Worm (Caenorhabditis elegans) whole organism, mixed stage, embryonic: ENCODE results near the gene F20D6.10.

Experiments used
- ceh-43 ChIP-seq: fragments of 200-800 bp; sonication (Bioruptor generic); optimal IDR thresholded peaks from 2 replicates; lab custom pipeline; 2018; ENCODE audit warnings: mild to moderate bottlenecking, missing genetic modification characterization, moderate library complexity, missing compliant biosample characterization
- elt-1 ChIP-seq: sonication (generic microtip); optimal IDR thresholded peaks from 2 replicates; lab custom pipeline; 2017; ENCODE audit warnings: missing genetic modification characterization, mild to moderate bottlenecking, missing compliant biosample characterization, antibody characterized with exemption, moderate library complexity, borderline replicate concordance; ENCODE audit not compliant: insufficient read depth
- elt-3 ChIP-seq: fragments of 150-350 bp; optimal IDR thresholded peaks from 2 replicates; lab custom pipeline; 2014; ENCODE audit warnings: missing biosample characterization, missing genetic modification characterization
- flh-1 ChIP-seq: fragments of 200-800 bp; sonication (Bioruptor generic); optimal IDR thresholded peaks from 2 replicates; lab custom pipeline; 2018; ENCODE audit warnings: mild to moderate bottlenecking, missing genetic modification characterization, moderate library complexity, missing compliant biosample characterization
- lin-13 ChIP-seq: fragments of 150-350 bp; optimal IDR thresholded peaks from 2 replicates; lab custom pipeline; 2014; ENCODE audit warnings: missing biosample characterization, missing genetic modification characterization
- lsy-2 ChIP-seq: fragments of 150-350 bp; optimal IDR thresholded peaks from 2 replicates; lab custom pipeline; 2014; ENCODE audit warnings: missing biosample characterization, missing genetic modification characterization
- nhr-12 ChIP-seq: fragments of 150-350 bp; optimal IDR thresholded peaks from 2 replicates; lab custom pipeline; 2014; ENCODE audit warnings: missing biosample characterization, missing genetic modification characterization
- nhr-237 ChIP-seq: fragments of 150-350 bp; optimal IDR thresholded peaks from 2 replicates; lab custom pipeline; 2014; ENCODE audit warnings: missing biosample characterization, missing genetic modification characterization
- nhr-28 ChIP-seq: fragments of 150-350 bp; optimal IDR thresholded peaks from 2 replicates; lab custom pipeline; 2014; ENCODE audit warnings: missing biosample characterization, missing genetic modification characterization
- pha-4 ChIP-seq: fragments of 150-350 bp; optimal IDR thresholded peaks from 2 replicates; lab custom pipeline; 2018; ENCODE audit warnings: missing biosample characterization, missing genetic modification reagents, missing genetic modification characterization
- sem-2 ChIP-seq: fragments of 200-800 bp; sonication (Bioruptor generic); optimal IDR thresholded peaks from 2 replicates; lab custom pipeline; 2018; ENCODE audit warnings: mild to moderate bottlenecking, missing genetic modification characterization, missing compliant biosample characterization
- snpc-4 ChIP-seq: fragments of 150-350 bp; optimal IDR thresholded peaks from 2 replicates; lab custom pipeline; 2014; ENCODE audit warnings: missing biosample characterization, missing genetic modification characterization
- unc-62 ChIP-seq: fragments of 150-350 bp; optimal IDR thresholded peaks from 2 replicates; lab custom pipeline; 2014; ENCODE audit warnings: missing biosample characterization, missing genetic modification reagents, missing genetic modification characterization

DNA sequence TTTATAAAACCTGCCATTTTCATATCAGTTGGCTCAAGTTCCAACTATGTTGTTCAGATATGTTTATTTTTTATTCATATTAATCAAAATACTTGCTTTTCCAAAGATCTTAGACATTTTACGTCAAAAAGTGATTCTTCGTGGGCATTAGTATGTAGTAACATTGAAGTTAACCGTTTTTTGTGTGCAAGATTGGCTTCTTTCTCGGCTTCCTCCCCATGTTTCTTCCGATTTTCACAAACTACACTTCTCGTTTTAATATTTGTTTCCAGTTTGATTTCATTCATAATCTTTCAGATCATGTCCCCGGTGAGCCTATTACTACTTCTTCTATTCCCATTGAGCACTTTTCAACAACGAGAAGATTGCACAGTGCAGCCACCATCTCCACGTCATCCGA, 38.3 kb downstream of the F20D6.10 start, which contains the start of gene sul-2:
- TF ChIP-seq flh-1 (no peak), snpc-4 (tag; lab: Kevin White, UChicago) (no peak), unc-62 (GFP tag; lab: Kevin White, UChicago) (no peak), ceh-43 (no peak), nhr-237 (tag; lab: Kevin White, UChicago) (no peak), pha-4 (tag; lab: Kevin White, UChicago) (no peak), elt-1 (tag; lab: Kevin White, UChicago) (no peak), elt-3 (tag; lab: Kevin White, UChicago) (no peak), nhr-12 (tag; lab: Kevin White, UChicago) (no peak), lsy-2 (tag; lab: Kevin White, UChicago) (no peak), nhr-28 (tag; lab: Kevin White, UChicago) (no peak), sem-2 (GFP tag; lab: Kevin White, UChicago) (no peak), lin-13 (no peak)
